Fruit fly (Drosophila melanogaster): ENCODE results near the gene CG10510.

CG10510 gene

dm6 chr3L:21171905-21172304 is 38.0 kb downstream of the CG10510 start, which contains the start of gene Ac78C:
Gene Ac78C (minus strand): TSS chr3L:21171930.
- peak; percentile 93 for TF ChIP-seq noc (tag; optimal IDR thresholded peaks at IDR 0.05)
